Worm (Caenorhabditis elegans) whole organism, mixed stage, embryonic: Measurements from ENCODE around the gene rpl-37.

Experiments
- M03D4.4 ChIP-seq: sonication (generic microtip); optimal IDR thresholded peaks from 2 replicates; lab custom pipeline; 2017; ENCODE audit warnings: mild to moderate bottlenecking, missing genetic modification characterization, missing compliant biosample characterization
- bed-3 ChIP-seq: fragments of 200-800 bp; sonication (Bioruptor generic); optimal IDR thresholded peaks from 3 replicates; lab custom pipeline; 2018; ENCODE audit warnings: mild to moderate bottlenecking, missing genetic modification characterization, moderate library complexity, missing compliant biosample characterization
- blmp-1 ChIP-seq: fragments of 150-350 bp; optimal IDR thresholded peaks from 2 replicates; lab custom pipeline; 2014; ENCODE audit warnings: missing biosample characterization, missing genetic modification characterization
- ceh-39 ChIP-seq: fragments of 150-350 bp; optimal IDR thresholded peaks from 2 replicates; lab custom pipeline; 2014; ENCODE audit warnings: missing biosample characterization, missing genetic modification characterization
- ceh-43 ChIP-seq: fragments of 200-800 bp; sonication (Bioruptor generic); optimal IDR thresholded peaks from 2 replicates; lab custom pipeline; 2018; ENCODE audit warnings: mild to moderate bottlenecking, missing genetic modification characterization, moderate library complexity, missing compliant biosample characterization
- ceh-83 ChIP-seq: fragments of 200-800 bp; sonication (Bioruptor generic); optimal IDR thresholded peaks from 2 replicates; lab custom pipeline; 2018; ENCODE audit warnings: mild to moderate bottlenecking, missing genetic modification characterization, missing compliant biosample characterization
- ces-1 ChIP-seq: fragments of 150-350 bp; optimal IDR thresholded peaks from 2 replicates; lab custom pipeline; 2014; ENCODE audit warnings: missing biosample characterization, missing genetic modification reagents, missing genetic modification characterization
- cnd-1 ChIP-seq: fragments of 200-800 bp; sonication (Bioruptor generic); optimal IDR thresholded peaks from 2 replicates; lab custom pipeline; 2018; ENCODE audit warnings: mild to moderate bottlenecking, missing genetic modification characterization, missing compliant biosample characterization
- drap-1 ChIP-seq: fragments of 200-800 bp; sonication (Bioruptor generic); optimal IDR thresholded peaks from 3 replicates; lab custom pipeline; 2018; ENCODE audit warnings: mild to moderate bottlenecking, missing genetic modification characterization, missing compliant biosample characterization
- elt-3 ChIP-seq: fragments of 150-350 bp; optimal IDR thresholded peaks from 2 replicates; lab custom pipeline; 2014; ENCODE audit warnings: missing biosample characterization, missing genetic modification characterization
- flh-1 ChIP-seq: fragments of 200-800 bp; sonication (Bioruptor generic); optimal IDR thresholded peaks from 2 replicates; lab custom pipeline; 2018; ENCODE audit warnings: mild to moderate bottlenecking, missing genetic modification characterization, moderate library complexity, missing compliant biosample characterization
- ham-2 ChIP-seq: fragments of 200-800 bp; sonication (Bioruptor generic); optimal IDR thresholded peaks from 2 replicates; lab custom pipeline; 2018; ENCODE audit warnings: mild to moderate bottlenecking, missing genetic modification characterization, missing compliant biosample characterization
- hlh-1 ChIP-seq: fragments of 150-350 bp; optimal IDR thresholded peaks from 2 replicates; lab custom pipeline; 2014; ENCODE audit warnings: missing biosample characterization, missing genetic modification reagents, missing genetic modification characterization
- lin-13 ChIP-seq: fragments of 150-350 bp; optimal IDR thresholded peaks from 2 replicates; lab custom pipeline; 2014; ENCODE audit warnings: missing biosample characterization, missing genetic modification characterization
- lin-32 ChIP-seq: fragments of 200-800 bp; sonication (Bioruptor generic); optimal IDR thresholded peaks from 2 replicates; lab custom pipeline; 2018; ENCODE audit warnings: mild to moderate bottlenecking, missing genetic modification characterization, missing compliant biosample characterization
- lsy-2 ChIP-seq: fragments of 150-350 bp; optimal IDR thresholded peaks from 2 replicates; lab custom pipeline; 2014; ENCODE audit warnings: missing biosample characterization, missing genetic modification characterization
- mep-1 ChIP-seq: fragments of 150-350 bp; optimal IDR thresholded peaks from 2 replicates; lab custom pipeline; 2017; ENCODE audit warnings: missing biosample characterization, missing genetic modification reagents, missing genetic modification characterization, inconsistent platforms
- mls-2 ChIP-seq: sonication (generic microtip); optimal IDR thresholded peaks from 2 replicates; lab custom pipeline; 2016; ENCODE audit warnings: mild to moderate bottlenecking, missing genetic modification characterization, moderate library complexity, missing compliant biosample characterization
- nhr-2 ChIP-seq: fragments of 150-350 bp; optimal IDR thresholded peaks from 2 replicates; lab custom pipeline; 2014; ENCODE audit warnings: missing biosample characterization, missing genetic modification characterization
- nhr-237 ChIP-seq: fragments of 150-350 bp; optimal IDR thresholded peaks from 2 replicates; lab custom pipeline; 2014; ENCODE audit warnings: missing biosample characterization, missing genetic modification characterization
- nhr-28 ChIP-seq: fragments of 150-350 bp; optimal IDR thresholded peaks from 2 replicates; lab custom pipeline; 2014; ENCODE audit warnings: missing biosample characterization, missing genetic modification characterization
- nhr-76 ChIP-seq: sonication (generic microtip); optimal IDR thresholded peaks from 2 replicates; lab custom pipeline; 2017; ENCODE audit warnings: missing biosample characterization, missing genetic modification characterization
- pha-4 ChIP-seq: fragments of 150-350 bp; optimal IDR thresholded peaks from 2 replicates; lab custom pipeline; 2018; ENCODE audit warnings: missing biosample characterization, missing genetic modification reagents, missing genetic modification characterization
- sem-2 ChIP-seq: fragments of 200-800 bp; sonication (Bioruptor generic); optimal IDR thresholded peaks from 2 replicates; lab custom pipeline; 2018; ENCODE audit warnings: mild to moderate bottlenecking, missing genetic modification characterization, missing compliant biosample characterization
- snpc-4 ChIP-seq: fragments of 150-350 bp; optimal IDR thresholded peaks from 2 replicates; lab custom pipeline; 2014; ENCODE audit warnings: missing biosample characterization, missing genetic modification characterization
- sptf-1 ChIP-seq: sonication (generic microtip); optimal IDR thresholded peaks from 2 replicates; lab custom pipeline; 2017; ENCODE audit warnings: mild to moderate bottlenecking, missing genetic modification characterization, moderate library complexity, missing compliant biosample characterization
- tbx-8 ChIP-seq: fragments of 200-800 bp; sonication (Bioruptor generic); optimal IDR thresholded peaks from 2 replicates; lab custom pipeline; 2018; ENCODE audit warnings: mild to moderate bottlenecking, missing genetic modification characterization, moderate library complexity, missing compliant biosample characterization
- unc-120 ChIP-seq: sonication (generic microtip); optimal IDR thresholded peaks from 2 replicates; lab custom pipeline; 2017; ENCODE audit warnings: missing genetic modification characterization, missing compliant biosample characterization; ENCODE audit not compliant: poor library complexity, severe bottlenecking
- unc-39 ChIP-seq: fragments of 150-350 bp; optimal IDR thresholded peaks from 2 replicates; lab custom pipeline; 2014; ENCODE audit warnings: missing biosample characterization, missing genetic modification characterization
- unc-62 ChIP-seq: fragments of 150-350 bp; optimal IDR thresholded peaks from 2 replicates; lab custom pipeline; 2014; ENCODE audit warnings: missing biosample characterization, missing genetic modification reagents, missing genetic modification characterization
- zip-8 ChIP-seq: fragments of 150-350 bp; optimal IDR thresholded peaks from 2 replicates; lab custom pipeline; 2014; ENCODE audit warnings: missing biosample characterization, missing genetic modification characterization
- ztf-11 ChIP-seq: fragments of 150-350 bp; optimal IDR thresholded peaks from 2 replicates; lab custom pipeline; 2014; ENCODE audit warnings: missing biosample characterization, missing genetic modification characterization

The rpl-37 gene

ce11 chrIII:3529744-3530208 lies 1.3 kb downstream of the rpl-37 start, which contains the start of gene pitp-1:
pitp-1 (minus strand) TSS chrIII:3529794.
- TF ChIP-seq flh-1 (GFP tag; lab: Kevin White, UChicago), result no peak
- TF ChIP-seq drap-1 (GFP tag; lab: Kevin White, UChicago), result no peak
- no peak for TF ChIP-seq lin-13 (tag; lab: Kevin White, UChicago)
- TF ChIP-seq nhr-76 (tag; lab: Kevin White, UChicago), result no peak
- TF ChIP-seq ztf-11 (tag; lab: Kevin White, UChicago), result no peak
- no peak for TF ChIP-seq lsy-2 (tag; lab: Kevin White, UChicago)
- TF ChIP-seq ceh-83 (GFP tag; lab: Kevin White, UChicago), result no peak
- no peak for TF ChIP-seq mls-2 (tag; lab: Kevin White, UChicago)
- TF ChIP-seq, all 35 proteins: peak for 0

- TF ChIP-seq unc-62 (GFP tag; lab: Kevin White, UChicago) (peak; percentile 62), ham-2 (GFP tag; lab: Kevin White, UChicago) (peak; percentile 72), nhr-237 (peak; percentile 17), cnd-1 (tag; lab: Kevin White, UChicago) (no peak), ces-1 (GFP tag; lab: Kevin White, UChicago) (peak; percentile 89), nhr-2 (peak; percentile 53), pha-4 (tag; lab: Kevin White, UChicago) (peak; percentile 59), lin-13 (tag; lab: Kevin White, UChicago) (peak; percentile 36), sptf-1 (tag; lab: Kevin White, UChicago) (no peak), mep-1 (tag; lab: Kevin White, UChicago) (peak; percentile 92), hlh-1 (tag; lab: Kevin White, UChicago) (peak; percentile 33), nhr-28 (tag; lab: Kevin White, UChicago) (no peak), ceh-39 (tag; lab: Kevin White, UChicago) (peak; percentile 64), unc-120 (peak; percentile 94), tbx-8 (GFP tag; lab: Kevin White, UChicago) (peak; percentile 2)
Observed at ce11 chrIII:3532035-3532434, 3.6 kb downstream of the rpl-37 start.

- TF ChIP-seq sem-2 (GFP tag; lab: Kevin White, UChicago) (no peak), nhr-28 (tag; lab: Kevin White, UChicago) (no peak), tbx-8 (GFP tag; lab: Kevin White, UChicago) (no peak), M03D4.4 (tag; lab: Kevin White, UChicago) (no peak), sptf-1 (tag; lab: Kevin White, UChicago) (no peak), cnd-1 (tag; lab: Kevin White, UChicago) (no peak), ceh-43 (GFP tag; lab: Kevin White, UChicago) (no peak), ceh-39 (tag; lab: Kevin White, UChicago) (no peak), nhr-237 (no peak), bed-3 (GFP tag; lab: Kevin White, UChicago) (no peak), elt-3 (tag; lab: Kevin White, UChicago) (no peak), zip-8 (tag; lab: Kevin White, UChicago) (no peak), hlh-1 (tag; lab: Kevin White, UChicago) (no peak)
- TF ChIP-seq, all 35 proteins: peak for 0
Observed at ce11 chrIII:3534185-3534584, 5.7 kb downstream of the rpl-37 start.

- TF ChIP-seq mls-2 (tag; lab: Kevin White, UChicago), result no peak
- no peak for TF ChIP-seq ztf-11 (tag; lab: Kevin White, UChicago)
- TF ChIP-seq snpc-4 (tag; lab: Kevin White, UChicago), result no peak
- TF ChIP-seq zip-8 (tag; lab: Kevin White, UChicago), result no peak
- no peak for TF ChIP-seq blmp-1
- no peak for TF ChIP-seq lin-32 (GFP tag; lab: Kevin White, UChicago)
- no peak for TF ChIP-seq pha-4 (tag; lab: Kevin White, UChicago)
- no peak for TF ChIP-seq unc-62 (GFP tag; lab: Kevin White, UChicago)
- no peak for TF ChIP-seq flh-1 (GFP tag; lab: Kevin White, UChicago)
Observed at ce11 chrIII:3537401-3537800, 9.0 kb downstream of the rpl-37 start, which contains the start of gene cfap-20. cfap-20 (minus strand) TSS chrIII:3537501.

- TF ChIP-seq nhr-2 (no peak), ham-2 (GFP tag; lab: Kevin White, UChicago) (no peak), unc-120 (no peak), ztf-11 (tag; lab: Kevin White, UChicago) (no peak), nhr-28 (tag; lab: Kevin White, UChicago) (no peak), sptf-1 (tag; lab: Kevin White, UChicago) (no peak), lsy-2 (tag; lab: Kevin White, UChicago) (no peak), unc-39 (tag; lab: Kevin White, UChicago) (no peak)
Observed at ce11 chrIII:3539499-3539898, 11.1 kb downstream of the rpl-37 start.
